Worm (Caenorhabditis elegans): Measurements from ENCODE around the gene T03F7.5.

The T03F7.5 gene

DNA sequence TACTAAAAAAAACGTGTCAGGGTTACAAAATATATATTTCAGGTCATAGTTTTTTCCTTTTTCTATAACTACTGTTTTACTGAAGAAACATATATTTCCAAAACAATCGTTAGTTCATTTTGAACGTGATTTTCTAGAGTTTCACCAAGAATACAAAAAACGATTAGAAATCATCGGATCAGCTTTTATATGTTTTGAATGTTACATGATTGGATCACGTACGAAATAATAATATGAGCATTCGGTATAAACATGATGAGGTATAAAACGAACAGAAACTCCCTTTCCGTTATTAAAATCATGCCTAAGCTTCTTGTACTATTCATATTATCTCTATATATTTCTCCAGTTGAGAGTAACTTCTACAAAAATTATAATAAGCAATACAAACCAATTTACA, 25.7 kb downstream of the T03F7.5 start, which contains the start of gene clec-223:
Gene clec-223 (plus strand): TSS at position 301 of the 400 bp plus-strand sequence.
- no peak for TF ChIP-seq unc-62 (GFP tag; optimal IDR thresholded peaks at IDR 0.05)

DNA sequence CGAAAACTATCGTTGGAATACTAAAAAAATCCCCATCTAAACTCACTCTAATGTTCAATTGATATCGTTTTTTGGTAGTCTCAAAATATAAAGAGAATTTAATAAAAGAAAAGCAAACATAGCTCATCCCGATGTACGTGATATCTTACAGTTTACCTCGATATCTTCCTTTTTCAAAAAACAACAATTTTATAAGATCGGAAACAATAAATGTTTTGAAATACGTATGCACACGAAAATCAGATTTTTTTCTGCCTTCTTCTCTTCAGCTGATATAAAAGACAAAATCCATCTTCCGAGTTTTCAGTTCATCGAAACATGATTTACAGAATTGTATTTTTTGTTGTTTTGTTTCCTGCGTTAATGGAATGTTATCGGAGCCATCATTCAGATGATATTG, 27.5 kb downstream of the T03F7.5 start, which contains the start of gene clec-222:
Gene clec-222 (plus strand): TSS at position 301 of the 400 bp plus-strand sequence.
- no peak for TF ChIP-seq unc-62 (GFP tag; optimal IDR thresholded peaks at IDR 0.05)

DNA sequence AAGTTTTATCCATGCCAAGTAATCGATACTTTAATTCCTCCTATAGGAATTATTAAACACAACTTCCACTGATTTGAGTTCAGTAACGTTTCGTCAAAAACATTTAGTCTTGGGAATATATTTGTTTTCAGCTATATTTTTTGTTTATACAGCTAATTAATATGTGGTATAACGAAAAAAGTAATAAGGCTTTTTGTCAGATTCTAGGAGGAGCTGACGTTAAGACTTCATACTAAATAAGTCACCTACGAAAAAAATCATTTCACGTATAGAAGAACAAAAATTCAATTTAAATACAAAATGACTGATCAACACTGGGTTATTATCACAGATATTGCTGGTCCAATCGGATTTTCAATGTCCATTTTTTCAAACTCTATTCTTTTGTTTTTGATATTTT, 29.7 kb downstream of the T03F7.5 start, which contains the start of gene str-115:
Gene str-115 (plus strand): TSS at position 301 of the 400 bp plus-strand sequence.
- TF ChIP-seq unc-62 (GFP tag; optimal IDR thresholded peaks at IDR 0.05): no peak

DNA sequence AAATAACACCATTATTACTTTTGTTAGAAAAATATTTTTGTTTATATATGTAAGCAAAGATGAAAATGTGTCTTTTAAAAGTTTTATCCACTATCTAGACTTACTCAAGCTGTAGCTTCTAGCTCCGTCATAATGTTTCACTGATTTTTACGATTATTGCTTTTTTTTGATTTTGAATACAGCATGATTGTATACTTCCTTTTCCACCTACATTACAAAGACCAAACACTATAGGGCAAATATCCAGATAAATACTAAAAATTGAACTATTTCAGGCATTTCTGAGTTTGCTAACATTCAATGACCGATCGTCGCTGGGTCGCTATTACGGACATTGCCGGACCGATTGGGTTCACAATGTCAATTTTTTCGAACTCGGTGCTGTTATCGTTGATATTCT, 31.9 kb downstream of the T03F7.5 start, which contains the start of gene str-116:
Gene str-116 (plus strand): TSS at position 301 of the 400 bp plus-strand sequence.
- TF ChIP-seq unc-62 (GFP tag; optimal IDR thresholded peaks at IDR 0.05): no peak

DNA sequence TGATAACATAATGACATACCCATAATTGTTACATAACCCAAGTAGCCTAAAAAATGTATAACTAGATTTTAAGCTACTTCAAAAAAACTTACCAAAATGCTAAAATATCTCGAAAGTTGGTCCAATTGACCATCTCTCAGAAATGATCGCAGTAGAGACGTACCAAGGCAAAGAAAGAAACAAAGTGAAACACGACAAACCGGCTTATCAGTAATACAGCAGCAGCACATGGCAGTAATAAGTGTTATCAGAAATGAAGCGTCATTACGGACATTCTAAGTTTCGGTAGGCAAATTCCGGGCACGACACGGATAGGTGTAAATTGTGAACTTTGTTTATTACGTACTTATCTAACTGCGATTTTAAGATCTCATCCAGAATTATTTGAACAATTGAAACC, 33.0 kb downstream of the T03F7.5 start, which contains the start of gene cln-3.1:
Gene cln-3.1 (minus strand): TSS at position 171 of the 400 bp plus-strand sequence.
- TF ChIP-seq unc-62 (GFP tag; optimal IDR thresholded peaks at IDR 0.05): no peak

DNA sequence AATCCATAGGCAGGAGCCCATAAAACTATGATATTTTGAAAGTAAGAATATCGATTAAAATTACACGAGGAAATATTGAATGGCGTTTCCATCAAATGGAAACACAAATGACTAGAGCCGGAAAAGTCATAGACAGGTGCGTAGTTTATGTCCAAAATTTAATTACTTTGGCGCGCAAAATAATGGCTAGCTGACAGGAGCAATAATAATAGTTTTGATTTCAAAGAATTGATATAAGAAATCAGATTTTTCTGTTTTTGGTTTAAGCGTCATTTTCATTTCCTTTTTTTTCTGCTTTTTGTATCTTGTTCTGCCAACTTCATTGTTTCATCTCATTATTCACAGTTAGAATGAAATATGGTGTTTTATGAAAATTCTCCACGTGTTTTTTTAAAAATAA, 35.5 kb downstream of the T03F7.5 start, which contains the start of gene F07B10.4:
Gene F07B10.4 (minus strand): TSS at position 101 of the 400 bp plus-strand sequence.
- TF ChIP-seq unc-62 (GFP tag; optimal IDR thresholded peaks at IDR 0.05): no peak

DNA sequence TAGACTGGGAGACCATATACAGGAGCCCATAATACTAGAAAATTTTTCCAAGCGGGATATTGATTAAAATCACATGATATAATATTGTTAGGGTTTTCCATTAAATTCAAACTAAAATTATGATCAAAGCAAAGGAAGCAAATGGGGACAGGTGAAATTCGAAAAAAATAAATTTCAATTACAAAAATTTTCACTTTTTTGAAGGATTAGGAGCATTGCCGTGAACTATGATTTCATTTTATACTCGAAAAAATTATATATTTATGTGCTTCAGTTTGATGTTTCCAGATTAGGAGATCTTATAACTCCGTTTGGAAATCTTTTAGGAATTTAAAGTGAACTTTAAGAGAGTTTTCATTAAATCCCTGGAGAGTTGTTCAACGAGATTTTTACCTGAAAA, 37.9 kb downstream of the T03F7.5 start, which contains the start of gene F07B10.7:
Gene F07B10.7 (minus strand): TSS at position 101 of the 400 bp plus-strand sequence.
- TF ChIP-seq unc-62 (GFP tag; optimal IDR thresholded peaks at IDR 0.05): no peak

DNA sequence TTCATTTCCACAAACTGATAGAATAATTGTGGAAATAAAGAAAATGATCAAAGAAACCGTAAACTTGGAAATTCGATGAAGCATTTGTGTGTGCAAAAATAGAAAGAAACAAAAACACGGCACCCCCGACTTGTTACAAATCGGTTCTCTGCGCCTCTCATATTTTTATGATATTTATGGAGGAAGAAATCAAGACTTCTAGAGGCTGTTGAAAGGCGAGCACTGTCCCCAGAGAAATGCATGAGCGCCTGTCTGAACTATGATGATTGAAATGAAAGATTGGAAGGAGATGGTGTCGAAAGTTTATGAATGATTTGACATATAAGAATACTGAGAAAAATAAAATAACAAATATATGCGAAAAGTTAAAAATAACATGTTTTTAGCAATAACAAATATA, 39.6 kb downstream of the T03F7.5 start, which contains the start of gene lgc-36:
Gene lgc-36 (minus strand): TSS at position 101 of the 400 bp plus-strand sequence.
- no peak for TF ChIP-seq unc-62 (GFP tag; optimal IDR thresholded peaks at IDR 0.05)

DNA sequence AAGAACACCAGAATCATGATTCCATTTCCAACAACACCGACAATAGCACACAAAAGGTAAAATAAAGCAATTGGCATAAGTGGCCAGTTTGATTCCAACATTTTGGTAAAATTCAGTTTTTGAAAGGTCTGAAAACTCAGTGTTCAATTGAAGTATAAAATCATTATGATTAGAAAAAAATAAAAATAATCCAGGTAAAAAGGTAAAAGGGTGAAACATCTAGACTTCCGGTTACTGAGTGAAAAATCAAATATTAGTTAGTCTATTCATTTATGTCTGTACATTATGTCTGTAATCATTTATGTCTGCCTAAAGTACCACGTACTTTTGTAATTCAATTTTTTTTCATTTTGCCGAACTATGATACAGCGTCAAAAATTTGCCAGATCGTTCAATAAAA, 43.6 kb downstream of the T03F7.5 start, which contains the start of gene srsx-31:
Gene srsx-31 (minus strand): TSS at position 101 of the 400 bp plus-strand sequence.
- no peak for TF ChIP-seq unc-62 (GFP tag; optimal IDR thresholded peaks at IDR 0.05)

DNA sequence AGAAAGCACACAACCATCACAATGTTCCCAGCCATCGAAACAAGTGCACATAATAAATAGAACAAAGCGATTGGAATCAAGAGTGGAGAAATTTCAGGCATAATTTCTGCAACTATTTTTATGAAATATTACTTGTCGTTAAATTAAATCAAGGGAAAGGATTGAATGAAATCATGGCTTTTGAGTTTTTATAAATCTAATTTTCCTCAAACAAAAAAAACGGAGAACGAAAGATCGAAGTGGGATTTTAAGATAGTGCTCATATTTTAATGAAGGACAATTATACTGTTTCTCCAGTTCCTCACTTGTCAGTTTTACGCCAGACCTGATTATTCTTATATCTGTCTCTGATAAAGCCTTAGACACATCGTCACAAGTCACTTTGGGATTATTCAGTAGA, 46.1 kb downstream of the T03F7.5 start, which contains the start of gene srsx-33:
Gene srsx-33 (minus strand): TSS at position 101 of the 400 bp plus-strand sequence.
- TF ChIP-seq unc-62 (GFP tag; optimal IDR thresholded peaks at IDR 0.05): no peak

DNA sequence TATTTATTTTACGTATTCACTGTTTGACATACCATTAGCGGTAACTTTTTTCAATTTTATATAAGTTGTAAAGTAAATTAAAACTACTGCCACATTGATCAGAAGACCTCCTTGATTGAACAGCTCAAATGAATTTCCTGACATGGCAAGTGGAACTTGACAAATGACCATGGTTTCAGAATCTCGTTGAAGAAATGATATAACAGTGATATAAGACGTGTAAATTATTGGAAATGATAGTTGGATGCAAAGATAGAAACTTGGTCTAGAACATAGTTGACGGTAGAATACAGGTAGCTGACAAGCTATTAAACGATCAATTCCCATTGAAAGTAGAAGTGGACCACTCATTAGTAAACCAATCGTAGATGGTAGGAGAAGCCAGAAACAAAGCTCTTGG, 46.7 kb downstream of the T03F7.5 start:
- no peak for TF ChIP-seq unc-62 (GFP tag; optimal IDR thresholded peaks at IDR 0.05)

DNA sequence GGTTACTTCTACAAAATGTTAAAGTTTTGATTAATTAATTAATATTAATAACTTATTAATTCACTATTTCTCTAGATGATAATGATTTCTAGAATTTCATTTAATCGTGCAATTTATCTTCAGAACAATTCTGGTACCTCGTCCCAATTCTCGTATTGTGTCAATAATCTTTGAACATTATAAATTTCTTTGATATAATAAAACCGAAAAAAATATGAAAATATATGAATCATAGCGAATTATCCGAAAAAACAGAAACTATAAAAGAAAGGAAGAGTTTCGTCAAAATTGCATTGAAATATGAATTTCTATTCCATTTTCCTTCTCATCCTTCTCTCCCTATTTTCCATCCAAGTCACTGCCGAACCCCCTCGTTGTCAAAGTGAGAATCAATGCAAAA, 47.8 kb downstream of the T03F7.5 start, which contains the start of gene T19B10.12:
Gene T19B10.12 (plus strand): TSS at position 301 of the 400 bp plus-strand sequence.
- no peak for TF ChIP-seq unc-62 (GFP tag; optimal IDR thresholded peaks at IDR 0.05)

DNA sequence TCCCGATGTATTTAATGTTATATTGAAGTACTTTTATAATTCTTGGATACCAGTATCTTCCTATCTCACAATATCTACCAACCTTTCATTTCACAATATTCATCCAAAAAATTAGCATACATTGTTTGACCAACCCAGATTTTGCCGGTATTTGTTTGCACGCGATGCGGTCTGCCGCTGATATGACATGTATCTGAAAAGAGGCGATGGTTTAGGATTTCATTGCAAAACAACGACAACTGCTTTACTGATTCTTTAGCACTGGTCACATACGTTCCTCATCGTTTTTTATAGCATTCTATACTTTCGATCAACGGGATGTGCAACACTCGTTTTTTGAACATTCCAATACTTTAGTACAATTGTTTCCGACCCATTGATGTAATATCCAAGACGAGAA, 50.7 kb downstream of the T03F7.5 start, which contains the start of gene mam-4:
Gene mam-4 (plus strand): TSS at position 301 of the 400 bp plus-strand sequence.
- TF ChIP-seq unc-62 (GFP tag; optimal IDR thresholded peaks at IDR 0.05): no peak

All from whole organism, dauer.